Worm (Caenorhabditis elegans): Measurements from ENCODE around the gene srbc-45.

DNA sequence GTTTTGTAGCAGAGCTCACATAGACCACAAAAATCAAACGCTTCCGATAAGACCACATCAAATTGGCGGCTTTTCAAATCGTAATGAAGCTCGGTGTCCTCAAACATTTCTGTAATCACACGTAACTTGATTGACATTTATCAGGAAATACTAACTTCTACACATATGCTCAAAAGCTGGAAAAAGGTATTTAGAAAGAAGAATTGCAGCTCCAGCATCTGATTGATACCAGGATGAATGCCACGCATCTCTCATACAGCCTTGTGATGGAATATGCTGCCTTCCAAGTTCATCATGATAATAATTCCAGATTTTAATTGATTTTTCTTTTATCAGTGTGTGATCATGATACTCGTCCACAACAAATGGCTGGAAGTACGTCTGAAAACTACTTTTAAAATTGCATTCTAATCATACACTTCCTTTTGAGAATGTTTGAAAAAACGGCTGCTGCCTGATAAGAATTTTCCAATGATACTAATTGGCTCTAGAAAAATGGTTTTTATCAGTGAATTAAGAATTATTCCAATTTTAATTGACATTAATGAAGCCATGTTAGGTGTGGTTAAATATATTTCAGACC, 6.4 kb upstream of the srbc-45 start:
- TF ChIP-seq sox-4 (tag; optimal IDR thresholded peaks at IDR 0.05) (no peak), fkh-10 (GFP tag; optimal IDR thresholded peaks at IDR 0.05) (no peak), elt-3 (tag; optimal IDR thresholded peaks at IDR 0.05) (no peak), mdl-1 (tag; optimal IDR thresholded peaks at IDR 0.05) (no peak), nhr-11 (tag; optimal IDR thresholded peaks at IDR 0.05) (no peak), pqm-1 (tag; optimal IDR thresholded peaks at IDR 0.05) (no peak), aly-2 (tag; optimal IDR thresholded peaks at IDR 0.05) (no peak), efl-1 (optimal IDR thresholded peaks at IDR 0.05) (no peak), efl-1 (GFP tag; optimal IDR thresholded peaks at IDR 0.05 in 1 of 2) (no peak), elt-2 (tag; optimal IDR thresholded peaks at IDR 0.05) (peak; percentile 66), nhr-237 (tag; optimal IDR thresholded peaks at IDR 0.05) (no peak), fkh-8 (tag; optimal IDR thresholded peaks at IDR 0.05) (no peak), unc-86 (tag; optimal IDR thresholded peaks at IDR 0.05) (no peak)
